Fruit fly (Drosophila melanogaster): ENCODE results near the gene Ir7a.

DNA sequence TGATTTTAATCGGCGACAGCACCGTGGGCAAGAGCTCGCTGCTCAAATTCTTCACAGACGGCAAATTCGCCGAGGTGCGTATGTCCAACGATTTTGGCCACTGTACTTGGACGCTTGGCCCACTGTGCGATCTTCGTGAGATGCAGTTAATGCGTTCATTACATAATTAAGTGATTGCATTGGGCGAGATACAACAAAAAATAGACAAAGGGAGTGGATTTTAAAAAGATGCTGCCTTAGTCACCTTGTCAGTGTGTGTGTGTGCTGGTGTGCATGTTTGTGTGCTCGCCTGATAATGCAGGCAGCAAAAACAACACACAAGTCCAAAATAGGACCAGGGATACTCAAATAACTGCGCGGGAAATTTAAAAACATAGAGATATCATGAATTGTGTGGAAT lies 29.5 kb upstream of the Ir7a start:
- TF ChIP-seq usp (GFP tag; optimal IDR thresholded peaks at IDR 0.05) (no peak), odd (GFP tag; optimal IDR thresholded peaks at IDR 0.05) (no peak)
